Fruit fly (Drosophila melanogaster) S2 (cell line): ENCODE data around the gene CG43999.

ENCODE experiments used
- CG8478 ChIP-seq: fragments of >200 bp; optimal IDR thresholded peaks from 2 replicates; lab custom pipeline; 2018
- CTCF ChIP-seq, 2 experiments: fragments of >200 bp; optimal IDR thresholded peaks; 2 replicates each; lab custom pipeline; 2018

DNA sequence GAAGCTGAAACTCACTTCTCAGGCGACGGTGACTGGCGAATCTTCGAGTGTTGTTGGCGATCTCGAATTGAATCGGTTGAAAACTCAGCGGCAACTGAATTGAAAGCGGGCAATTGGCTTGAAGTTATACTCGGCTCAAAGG lies 19.4 kb upstream of the CG43999 start, which contains the start of gene CG12268:
- TF ChIP-seq CG8478 (lab: Kevin White, UChicago) (no peak), CTCF (optimal IDR thresholded peaks at IDR 0.05; lab: Kevin White, UChicago) (no peak)
